Fruit fly (Drosophila melanogaster): Measurements from ENCODE around the gene GCS1.

DNA sequence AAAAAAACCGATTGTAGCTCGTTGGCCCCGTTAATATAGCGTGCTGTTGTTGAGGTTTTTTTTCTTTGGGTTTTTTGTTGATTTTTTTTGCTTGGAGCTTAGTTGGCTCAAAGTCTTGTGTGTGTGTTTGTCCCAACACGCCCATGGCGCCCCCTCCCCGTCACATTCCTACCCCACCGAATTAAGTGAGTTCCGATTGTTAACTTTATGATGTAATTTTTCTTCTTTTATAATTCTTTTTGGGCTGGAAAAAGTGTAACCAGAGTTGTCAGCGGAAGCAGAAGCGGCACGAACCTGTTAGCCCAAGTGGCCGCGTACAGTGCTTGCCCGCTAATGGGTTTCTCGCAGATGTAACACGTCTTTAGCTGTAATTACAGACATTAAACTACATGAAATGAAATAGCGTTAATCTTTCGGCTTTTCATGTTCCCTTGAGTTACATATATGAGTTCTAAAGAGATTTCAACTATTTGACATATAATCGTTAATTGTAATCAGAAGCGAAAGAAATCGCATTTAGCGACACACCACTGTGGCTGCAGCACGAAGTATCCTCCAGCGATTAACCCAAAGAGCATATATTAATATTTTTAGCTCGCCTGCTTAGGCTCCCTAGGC, 45.3 kb upstream of the GCS1 start:
- no peak for TF ChIP-seq Kr (GFP tag; optimal IDR thresholded peaks at IDR 0.05)
- no peak for TF ChIP-seq dan (GFP tag; IDR thresholded peaks at IDR 0.05)
- TF ChIP-seq CG17186 (GFP tag; optimal IDR thresholded peaks at IDR 0.05) = no peak
- TF ChIP-seq CG1233 (GFP tag; optimal IDR thresholded peaks at IDR 0.05) = no peak
- no peak for TF ChIP-seq Camta (GFP tag; optimal IDR thresholded peaks at IDR 0.05)
- no peak for TF ChIP-seq Aef1 (GFP tag; IDR thresholded peaks at IDR 0.05)
- no peak for TF ChIP-seq luna (GFP tag; optimal IDR thresholded peaks at IDR 0.05)
- no peak for TF ChIP-seq Bgb (GFP tag; IDR thresholded peaks at IDR 0.05; ENCODE audit: partially characterized antibody)
